Fruit fly (Drosophila melanogaster): ENCODE measurements around the gene Cad87A.

Cad87A gene

DNA sequence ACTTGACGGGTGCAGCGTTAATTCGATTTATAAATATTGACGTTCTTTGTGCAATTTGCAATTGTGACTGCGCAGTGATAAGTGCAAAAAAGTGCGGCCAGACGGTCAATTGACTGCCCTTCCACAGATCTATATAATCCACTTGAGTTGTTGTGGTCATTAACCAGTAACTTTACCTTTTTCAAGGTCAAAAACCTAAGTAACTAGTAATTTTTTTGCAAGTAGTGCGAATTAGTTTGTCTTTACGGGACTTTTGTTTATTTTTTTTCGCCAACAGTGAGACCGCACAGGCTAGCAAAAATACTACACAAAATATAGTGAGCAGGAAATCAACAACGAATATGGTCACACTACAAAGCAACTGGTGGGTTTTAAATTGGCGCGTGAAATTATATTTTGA is 25.7 kb upstream of the Cad87A start, which contains the start of gene Tango9:
TSS of gene Tango9 (minus strand) at position 280 of the 400 bp plus-strand sequence.
- peak; percentile 52 for TF ChIP-seq tj (GFP tag; optimal IDR thresholded peaks at IDR 0.05)
- TF ChIP-seq cic (GFP tag; optimal IDR thresholded peaks at IDR 0.05) = peak; percentile 49
- TF ChIP-seq CG11617 (GFP tag; optimal IDR thresholded peaks at IDR 0.05) = no peak
- no peak for TF ChIP-seq kay (GFP tag; ENCODE audit: borderline replicate concordance)
- peak; percentile 40 for TF ChIP-seq bab1 (GFP tag; optimal IDR thresholded peaks at IDR 0.05)
- TF ChIP-seq toe (GFP tag; optimal IDR thresholded peaks at IDR 0.05) = no peak
- TF ChIP-seq CG5204 (GFP tag; optimal IDR thresholded peaks at IDR 0.05) = no peak
- TF ChIP-seq CG1620 (GFP tag; optimal IDR thresholded peaks at IDR 0.05) = no peak
- TF ChIP-seq CG7045 (GFP tag; optimal IDR thresholded peaks at IDR 0.05) = no peak
- TF ChIP-seq cnc (optimal IDR thresholded peaks at IDR 0.05) = no peak
- peak; percentile 33 for TF ChIP-seq ovo (GFP tag; optimal IDR thresholded peaks at IDR 0.05)
- peak; percentile 42 for TF ChIP-seq CG12768 (GFP tag; optimal IDR thresholded peaks at IDR 0.05)
- TF ChIP-seq Clk (GFP tag; optimal IDR thresholded peaks at IDR 0.05) = no peak
- peak; percentile 32 for TF ChIP-seq CG14711 (tag; optimal IDR thresholded peaks at IDR 0.05)
- peak; percentile 43 for TF ChIP-seq Mnt (GFP tag; optimal IDR thresholded peaks at IDR 0.05)
- TF ChIP-seq CG7101 (tag; optimal IDR thresholded peaks at IDR 0.05) = peak; percentile 31
- TF ChIP-seq Hr96 (GFP tag; optimal IDR thresholded peaks at IDR 0.05) = no peak
- no peak for TF ChIP-seq pad (GFP tag; optimal IDR thresholded peaks at IDR 0.05)
- no peak for TF ChIP-seq Crg-1 (GFP tag; optimal IDR thresholded peaks at IDR 0.05)
- TF ChIP-seq CG33017 (tag; optimal IDR thresholded peaks at IDR 0.05) = peak; percentile 16

- TF ChIP-seq Clk (GFP tag; optimal IDR thresholded peaks at IDR 0.05) = no peak
- TF ChIP-seq cnc (optimal IDR thresholded peaks at IDR 0.05) = no peak
- no peak for TF ChIP-seq Hr96 (GFP tag; optimal IDR thresholded peaks at IDR 0.05)
- TF ChIP-seq CG14711 (tag; optimal IDR thresholded peaks at IDR 0.05) = no peak
- TF ChIP-seq CG12768 (GFP tag; optimal IDR thresholded peaks at IDR 0.05) = no peak
- no peak for TF ChIP-seq CG7045 (GFP tag; optimal IDR thresholded peaks at IDR 0.05)
- no peak for TF ChIP-seq CG1620 (GFP tag; optimal IDR thresholded peaks at IDR 0.05)
- TF ChIP-seq toe (GFP tag; optimal IDR thresholded peaks at IDR 0.05) = no peak
- TF ChIP-seq cic (GFP tag; optimal IDR thresholded peaks at IDR 0.05) = no peak
- TF ChIP-seq ovo (GFP tag; optimal IDR thresholded peaks at IDR 0.05) = no peak
- no peak for TF ChIP-seq CG7101 (tag; optimal IDR thresholded peaks at IDR 0.05)
- no peak for TF ChIP-seq pad (GFP tag; optimal IDR thresholded peaks at IDR 0.05)
- TF ChIP-seq CG11617 (GFP tag; optimal IDR thresholded peaks at IDR 0.05) = no peak
- no peak for TF ChIP-seq bab1 (GFP tag; optimal IDR thresholded peaks at IDR 0.05)
- no peak for TF ChIP-seq CG33017 (tag; optimal IDR thresholded peaks at IDR 0.05)
- no peak for TF ChIP-seq CG5204 (GFP tag; optimal IDR thresholded peaks at IDR 0.05)
- TF ChIP-seq kay (GFP tag; ENCODE audit: borderline replicate concordance) = no peak
Observed at dm6 chr3R:11973826-11974225, 24.9 kb upstream of the Cad87A start.

DNA sequence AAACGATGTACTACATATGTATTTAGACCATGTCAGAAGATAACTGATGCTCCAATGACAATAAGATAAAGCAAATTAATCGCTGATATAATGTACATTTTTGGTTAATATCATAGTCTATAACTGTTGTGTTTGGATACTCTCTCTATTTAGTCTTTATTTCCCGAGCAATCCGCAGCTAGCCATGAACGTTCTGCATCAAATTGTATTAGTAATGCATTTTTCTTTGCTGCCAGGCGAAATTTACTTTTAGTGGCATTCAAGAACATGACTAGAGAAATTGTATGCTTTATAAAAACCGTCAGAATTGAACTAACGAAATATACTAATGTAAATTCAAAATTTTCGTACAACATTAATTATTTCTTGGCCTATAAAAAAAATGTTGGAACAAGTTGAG is 22.5 kb upstream of the Cad87A start, which contains the start of gene GC2:
TSS of gene GC2 (plus strand) at position 301 of the 400 bp plus-strand sequence.
- TF ChIP-seq CG5204 (GFP tag; optimal IDR thresholded peaks at IDR 0.05) (no peak), CG14711 (tag; optimal IDR thresholded peaks at IDR 0.05) (no peak), CG1620 (GFP tag; optimal IDR thresholded peaks at IDR 0.05) (no peak), kay (GFP tag; ENCODE audit: borderline replicate concordance) (no peak), pad (GFP tag; optimal IDR thresholded peaks at IDR 0.05) (no peak), Crg-1 (GFP tag; optimal IDR thresholded peaks at IDR 0.05) (no peak), CG33017 (tag; optimal IDR thresholded peaks at IDR 0.05) (no peak), CG12768 (GFP tag; optimal IDR thresholded peaks at IDR 0.05) (no peak), Clk (GFP tag; optimal IDR thresholded peaks at IDR 0.05) (no peak), CG7045 (GFP tag; optimal IDR thresholded peaks at IDR 0.05) (no peak), CG7101 (tag; optimal IDR thresholded peaks at IDR 0.05) (no peak), cnc (optimal IDR thresholded peaks at IDR 0.05) (no peak), bab1 (GFP tag; optimal IDR thresholded peaks at IDR 0.05) (no peak), tj (GFP tag; optimal IDR thresholded peaks at IDR 0.05) (no peak)

dm6 chr3R:11969217-11969616 is 20.3 kb upstream of the Cad87A start:
- TF ChIP-seq Mnt (GFP tag; optimal IDR thresholded peaks at IDR 0.05) = no peak
- no peak for TF ChIP-seq kay (GFP tag; ENCODE audit: borderline replicate concordance)
- TF ChIP-seq cic (GFP tag; optimal IDR thresholded peaks at IDR 0.05) = peak; percentile 38
- no peak for TF ChIP-seq CG1620 (GFP tag; optimal IDR thresholded peaks at IDR 0.05)
- TF ChIP-seq toe (GFP tag; optimal IDR thresholded peaks at IDR 0.05) = peak; percentile 6
- TF ChIP-seq CG12768 (GFP tag; optimal IDR thresholded peaks at IDR 0.05) = peak; percentile 8
- TF ChIP-seq CG11617 (GFP tag; optimal IDR thresholded peaks at IDR 0.05) = peak; percentile 29
- TF ChIP-seq Crg-1 (GFP tag; optimal IDR thresholded peaks at IDR 0.05) = no peak
- TF ChIP-seq pad (GFP tag; optimal IDR thresholded peaks at IDR 0.05) = no peak
- peak; percentile 25 for TF ChIP-seq Hr96 (GFP tag; optimal IDR thresholded peaks at IDR 0.05)
- no peak for TF ChIP-seq tj (GFP tag; optimal IDR thresholded peaks at IDR 0.05)
- TF ChIP-seq CG7101 (tag; optimal IDR thresholded peaks at IDR 0.05) = peak; percentile 48
- peak; percentile 46 for TF ChIP-seq CG33017 (tag; optimal IDR thresholded peaks at IDR 0.05)
- peak; percentile 15 for TF ChIP-seq CG7045 (GFP tag; optimal IDR thresholded peaks at IDR 0.05)
- TF ChIP-seq Clk (GFP tag; optimal IDR thresholded peaks at IDR 0.05) = no peak
- no peak for TF ChIP-seq ovo (GFP tag; optimal IDR thresholded peaks at IDR 0.05)
- TF ChIP-seq CG5204 (GFP tag; optimal IDR thresholded peaks at IDR 0.05) = peak; percentile 3
- peak; percentile 17 for TF ChIP-seq CG14711 (tag; optimal IDR thresholded peaks at IDR 0.05)
- TF ChIP-seq cnc (optimal IDR thresholded peaks at IDR 0.05) = no peak

DNA sequence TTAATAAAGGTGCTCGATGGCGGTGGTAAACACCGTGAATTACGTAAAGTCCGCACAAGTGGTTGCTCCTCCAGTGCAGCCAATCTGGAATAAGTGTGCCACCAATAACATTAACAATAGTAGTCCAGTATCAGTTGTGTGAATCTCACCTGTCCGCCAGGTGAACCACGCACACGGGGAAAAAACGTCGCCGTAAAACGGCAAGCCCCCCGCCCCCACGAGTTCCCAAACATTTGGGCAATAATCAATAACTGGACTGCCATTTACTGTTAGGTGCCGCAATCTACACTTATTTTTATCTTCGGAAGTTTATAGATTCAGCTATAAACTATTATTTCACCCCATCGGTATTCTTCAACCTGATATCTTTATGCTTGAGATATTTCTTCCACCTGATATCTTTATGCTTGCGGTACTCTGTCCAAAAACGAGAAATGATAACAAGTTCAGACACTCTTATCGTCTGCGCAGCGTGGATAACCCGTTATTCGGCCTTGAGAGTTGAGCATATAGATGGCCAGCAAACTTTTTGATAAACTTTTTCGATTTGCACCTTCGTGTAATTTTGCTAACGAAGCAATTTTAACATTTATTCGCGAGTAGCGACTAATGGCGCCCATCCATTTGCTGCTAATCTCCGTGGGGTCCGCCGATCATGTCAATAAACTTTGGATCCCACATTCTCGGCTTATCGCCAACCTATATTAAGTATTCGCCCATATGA is 19.3 kb upstream of the Cad87A start:
- peak; percentile 83 for TF ChIP-seq ovo (GFP tag; optimal IDR thresholded peaks at IDR 0.05)
- no peak for TF ChIP-seq cnc (optimal IDR thresholded peaks at IDR 0.05)
- TF ChIP-seq cic (GFP tag; optimal IDR thresholded peaks at IDR 0.05) = peak; percentile 52
- no peak for TF ChIP-seq Hr96 (GFP tag; optimal IDR thresholded peaks at IDR 0.05)
- TF ChIP-seq tj (GFP tag; optimal IDR thresholded peaks at IDR 0.05) = peak; percentile 69
- TF ChIP-seq Mnt (GFP tag; optimal IDR thresholded peaks at IDR 0.05) = peak; percentile 8
- TF ChIP-seq CG12768 (GFP tag; optimal IDR thresholded peaks at IDR 0.05) = peak; percentile 28

All from whole organism, adult.